Worm (Caenorhabditis elegans) whole organism, early embryonic: ENCODE measurements around the gene srlf-28.

Experiments
- F13C5.2 ChIP-seq: sonication (generic microtip); optimal IDR thresholded peaks from 2 replicates; lab custom pipeline; 2017; ENCODE audit warnings: mild to moderate bottlenecking, missing genetic modification characterization, inconsistent platforms, missing compliant biosample characterization
- aly-1 ChIP-seq: sonication (generic microtip); optimal IDR thresholded peaks from 2 replicates; lab custom pipeline; 2016; ENCODE audit warnings: missing genetic modification characterization, missing compliant biosample characterization
- ama-1 ChIP-seq: fragments of 150-350 bp; optimal IDR thresholded peaks from 2 replicates; lab custom pipeline; 2014
- ceh-13 ChIP-seq: fragments of 200-800 bp; sonication (Bioruptor generic); optimal IDR thresholded peaks from 2 replicates; lab custom pipeline; 2018; ENCODE audit warnings: mild to moderate bottlenecking, missing genetic modification characterization, missing compliant biosample characterization
- ceh-36 ChIP-seq: sonication (generic microtip); optimal IDR thresholded peaks from 2 replicates; lab custom pipeline; 2016; ENCODE audit warnings: missing genetic modification characterization, inconsistent platforms, missing compliant biosample characterization
- ets-7 ChIP-seq: sonication (generic microtip); optimal IDR thresholded peaks from 2 replicates; lab custom pipeline; 2016; ENCODE audit warnings: missing genotype, missing genetic modification characterization, missing compliant biosample characterization
- flt-1 ChIP-seq: fragments of 200-800 bp; sonication (Bioruptor generic); IDR thresholded peaks from 2 replicates; pipeline ENCODE4 v1.3.6; 2022; ENCODE audit warnings: missing genetic modification characterization, missing compliant biosample characterization
- hmbx-1 ChIP-seq: sonication (generic microtip); optimal IDR thresholded peaks from 2 replicates; lab custom pipeline; 2016; ENCODE audit warnings: mild to moderate bottlenecking, missing genetic modification characterization, missing compliant biosample characterization
- hmg-4 ChIP-seq: fragments of 200-800 bp; sonication (Bioruptor generic); optimal IDR thresholded peaks from 2 replicates; lab custom pipeline; 2018; ENCODE audit warnings: mild to moderate bottlenecking, missing genetic modification characterization, missing compliant biosample characterization
- hnd-1 ChIP-seq: sonication (generic microtip); optimal IDR thresholded peaks from 2 replicates; lab custom pipeline; 2016; ENCODE audit warnings: missing genetic modification characterization, missing compliant biosample characterization
- pes-1 ChIP-seq: fragments of 200-800 bp; sonication (Bioruptor generic); IDR thresholded peaks from 2 replicates; pipeline ENCODE4 v1.3.6; 2022; ENCODE audit warnings: missing genetic modification reagents, missing genetic modification characterization, missing compliant biosample characterization
- scrt-1 ChIP-seq: fragments of 200-800 bp; sonication (Bioruptor generic); IDR thresholded peaks from 2 replicates; pipeline ENCODE4 v1.3.6; 2022; ENCODE audit warnings: missing genetic modification characterization, missing compliant biosample characterization
- sea-1 ChIP-seq: fragments of 200-800 bp; sonication (Bioruptor generic); conservative IDR thresholded peaks from 2 replicates; pipeline ENCODE4 v1.3.6; 2022; ENCODE audit warnings: missing genetic modification characterization, missing compliant biosample characterization
- tbx-11 ChIP-seq: fragments of 200-800 bp; sonication (Bioruptor generic); IDR thresholded peaks from 2 replicates; pipeline ENCODE4 v1.3.6; 2022; ENCODE audit warnings: missing genetic modification characterization, missing compliant biosample characterization
- tbx-37 ChIP-seq: fragments of 200-800 bp; sonication (Bioruptor generic); conservative IDR thresholded peaks from 2 replicates; pipeline ENCODE4 v1.3.6; 2022; ENCODE audit warnings: missing genetic modification reagents, missing genetic modification characterization, missing compliant biosample characterization
- tra-4 ChIP-seq: sonication (generic microtip); optimal IDR thresholded peaks from 2 replicates; lab custom pipeline; 2017; ENCODE audit warnings: missing genetic modification characterization, missing compliant biosample characterization

srlf-28 gene

ce11 chrIV:14343756-14344155 lies at the start of gene srlf-28:
srlf-28 (minus strand) TSS chrIV:14343856.
- TF ChIP-seq ceh-13 (GFP tag; lab: Kevin White, UChicago) (no peak), hmg-4 (GFP tag; lab: Kevin White, UChicago) (no peak), ama-1 (lab: Kevin White, UChicago) (no peak)

ce11 chrIV:14391746-14392145 lies 48.1 kb upstream of the srlf-28 start:
- TF ChIP-seq ama-1 (lab: Kevin White, UChicago) (no peak), hnd-1 (tag; lab: Kevin White, UChicago) (no peak), sea-1 (no peak), ceh-13 (GFP tag; lab: Kevin White, UChicago) (no peak), aly-1 (tag; lab: Kevin White, UChicago) (no peak)

- TF ChIP-seq hmg-4 (GFP tag; lab: Kevin White, UChicago) = no peak
- TF ChIP-seq tbx-37 (GFP tag; lab: Robert Waterston, UW) = no peak
- no peak for TF ChIP-seq sea-1
- no peak for TF ChIP-seq ama-1 (lab: Kevin White, UChicago)
These were observed 47.6 kb upstream of the srlf-28 start for ce11 chrIV:14391268-14391667.

- TF ChIP-seq ceh-13 (GFP tag; lab: Kevin White, UChicago) (no peak), tbx-11 (GFP tag; lab: Robert Waterston, UW) (no peak), hmg-4 (GFP tag; lab: Kevin White, UChicago) (no peak), ceh-36 (tag; lab: Kevin White, UChicago) (no peak), hmbx-1 (tag; lab: Kevin White, UChicago) (no peak), hnd-1 (tag; lab: Kevin White, UChicago) (no peak), tbx-37 (GFP tag; lab: Robert Waterston, UW) (no peak)
These were observed 46.5 kb upstream of the srlf-28 start for ce11 chrIV:14390023-14390614.

- TF ChIP-seq flt-1 = no peak
- TF ChIP-seq ets-7 (tag; lab: Kevin White, UChicago) = no peak
- TF ChIP-seq sea-1 = no peak
- no peak for TF ChIP-seq ama-1 (lab: Kevin White, UChicago)
- TF ChIP-seq hmg-4 (GFP tag; lab: Kevin White, UChicago) = no peak
- TF ChIP-seq scrt-1 (GFP tag; lab: Robert Waterston, UW) = no peak
- no peak for TF ChIP-seq hnd-1 (tag; lab: Kevin White, UChicago)
- TF ChIP-seq ceh-36 (tag; lab: Kevin White, UChicago) = no peak
- TF ChIP-seq tbx-37 (GFP tag; lab: Robert Waterston, UW) = no peak
- no peak for TF ChIP-seq tbx-11 (GFP tag; lab: Robert Waterston, UW)
- TF ChIP-seq ceh-13 (GFP tag; lab: Kevin White, UChicago) = no peak
- TF ChIP-seq tra-4 = no peak
- TF ChIP-seq pes-1 (GFP tag; lab: Robert Waterston, UW) = no peak
- no peak for TF ChIP-seq F13C5.2 (tag; lab: Kevin White, UChicago)
- no peak for TF ChIP-seq aly-1 (tag; lab: Kevin White, UChicago)
These were observed 45.4 kb upstream of the srlf-28 start for ce11 chrIV:14389070-14389469.

ce11 chrIV:14387766-14388553 lies 44.3 kb upstream of the srlf-28 start:
- TF ChIP-seq ceh-13 (GFP tag; lab: Kevin White, UChicago) (no peak), tbx-11 (GFP tag; lab: Robert Waterston, UW) (no peak)

- TF ChIP-seq hmg-4 (GFP tag; lab: Kevin White, UChicago) (no peak), flt-1 (no peak), aly-1 (tag; lab: Kevin White, UChicago) (no peak), ama-1 (lab: Kevin White, UChicago) (no peak)
These were observed 41.5 kb upstream of the srlf-28 start for ce11 chrIV:14385140-14385539.

- no peak for TF ChIP-seq pes-1 (GFP tag; lab: Robert Waterston, UW)
- no peak for TF ChIP-seq ama-1 (lab: Kevin White, UChicago)
- no peak for TF ChIP-seq flt-1
- TF ChIP-seq tbx-37 (GFP tag; lab: Robert Waterston, UW) = no peak
- no peak for TF ChIP-seq hnd-1 (tag; lab: Kevin White, UChicago)
- TF ChIP-seq tbx-11 (GFP tag; lab: Robert Waterston, UW) = no peak
- no peak for TF ChIP-seq sea-1
These were observed 40.5 kb upstream of the srlf-28 start for ce11 chrIV:14384194-14384593.

- TF ChIP-seq flt-1 (no peak), tbx-37 (GFP tag; lab: Robert Waterston, UW) (no peak), tbx-11 (GFP tag; lab: Robert Waterston, UW) (no peak), hmg-4 (GFP tag; lab: Kevin White, UChicago) (no peak), hmbx-1 (tag; lab: Kevin White, UChicago) (no peak), ama-1 (lab: Kevin White, UChicago) (no peak), ets-7 (tag; lab: Kevin White, UChicago) (no peak), ceh-13 (GFP tag; lab: Kevin White, UChicago) (no peak), pes-1 (GFP tag; lab: Robert Waterston, UW) (no peak), F13C5.2 (tag; lab: Kevin White, UChicago) (no peak), hnd-1 (tag; lab: Kevin White, UChicago) (no peak), tra-4 (no peak)
These were observed 39.8 kb upstream of the srlf-28 start, which contains the start of gene paqr-3 for ce11 chrIV:14383474-14383873. paqr-3 (minus strand) TSS chrIV:14383683.
